Fruit fly (Drosophila melanogaster) whole organism, prepupa: ENCODE measurements around the gene CG6961.

Source experiments
- CG10669 ChIP-seq: fragments of 200-800 bp; sonication (Bioruptor generic); optimal IDR thresholded peaks from 3 replicates; lab custom pipeline; 2018; ENCODE audit warnings: missing biosample characterization, mild to moderate bottlenecking, missing genetic modification characterization, moderate library complexity
- OdsH ChIP-seq: fragments of 200-800 bp; sonication (Bioruptor generic); optimal IDR thresholded peaks from 3 replicates; lab custom pipeline; 2016; ENCODE audit warnings: missing biosample characterization, missing genetic modification characterization

DNA sequence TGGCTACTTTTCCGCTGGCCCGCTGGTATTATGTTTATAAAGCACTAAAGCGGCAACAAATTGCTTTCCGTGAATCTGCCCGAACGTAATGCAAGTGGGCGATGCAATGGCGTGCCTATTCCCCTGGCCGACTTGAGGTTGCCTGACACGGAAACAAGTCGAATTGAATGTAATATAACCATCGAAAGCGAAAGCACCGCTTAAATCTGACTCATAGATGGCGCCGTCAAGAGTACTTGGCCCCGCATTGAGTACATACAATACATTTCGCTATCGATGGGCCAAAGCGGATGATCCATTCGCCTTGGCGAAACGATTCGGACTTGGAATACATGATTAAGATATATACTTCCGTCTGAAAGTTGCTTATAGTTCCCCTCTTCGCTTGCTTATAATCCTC lies 7.8 kb downstream of the CG6961 start:
- no peak for TF ChIP-seq OdsH
- no peak for TF ChIP-seq CG10669
